Fruit fly (Drosophila melanogaster) whole organism, larva: ENCODE results near the gene CG6153.
A peak's percentile ranks its signal among the peaks of the same experiment; 100 is the strongest.

ENCODE experiments used
- noc ChIP-seq: fragments of 200-800 bp; sonication (Bioruptor generic); optimal IDR thresholded peaks from 3 replicates; lab custom pipeline; 2019; ENCODE audit warnings: missing biosample characterization, mild to moderate bottlenecking, missing genetic modification characterization, moderate library complexity

CG6153 gene

DNA sequence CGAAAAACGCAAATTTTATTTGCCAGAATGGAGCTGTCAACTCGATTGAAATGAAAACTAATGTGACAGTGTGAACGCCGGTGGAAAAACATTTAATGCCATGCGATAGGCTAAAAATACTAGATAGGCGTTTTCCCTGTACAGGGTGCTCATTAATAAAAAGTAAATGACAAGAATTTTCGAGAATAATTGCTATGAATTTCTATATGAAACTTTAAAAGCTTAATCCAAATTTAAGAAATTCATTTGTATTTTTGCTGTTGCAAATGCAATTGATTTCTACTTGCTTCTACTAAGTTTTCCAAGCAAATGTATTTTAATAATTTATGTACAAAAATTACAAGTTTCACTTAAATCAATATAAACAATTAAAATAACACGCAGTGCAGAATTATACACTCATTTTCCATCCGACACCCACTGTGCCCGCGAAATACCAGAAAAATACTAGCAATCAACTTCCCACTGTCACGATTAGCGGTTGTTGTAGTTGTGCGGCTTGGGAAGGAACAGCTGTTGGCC is 29.1 kb downstream of the CG6153 start, which contains the start of gene Pih1D1:
Gene Pih1D1, minus strand, starts transcription at position 50 of the 522 bp plus-strand sequence.
- peak; percentile 92 for TF ChIP-seq noc
